Worm (Caenorhabditis elegans) whole organism, L4 larva: Measurements from ENCODE around the gene unc-23.

Experiments used
- aha-1 ChIP-seq: fragments of 150-350 bp; peaks from one replicate; lab custom pipeline; 2014; ENCODE audit warnings: missing biosample characterization, missing genetic modification characterization
- egl-27 ChIP-seq: sonication (generic microtip); optimal IDR thresholded peaks from 3 replicates; lab custom pipeline; 2017; ENCODE audit warnings: missing biosample characterization, missing genetic modification reagents, missing genetic modification characterization
- egl-43 ChIP-seq: fragments of 200-800 bp; sonication (Bioruptor generic); IDR thresholded peaks from 2 replicates; pipeline ENCODE4 v1.3.6; 2022; ENCODE audit warnings: missing genetic modification reagents, missing genetic modification characterization, missing compliant biosample characterization
- lin-1 ChIP-seq: fragments of 200-800 bp; sonication (Bioruptor generic); IDR thresholded peaks from 2 replicates; pipeline ENCODE4 v1.3.6; 2022; ENCODE audit warnings: missing genetic modification reagents, missing genetic modification characterization, missing compliant biosample characterization
- mdt-29 ChIP-seq: fragments of 200-800 bp; sonication (Bioruptor generic); IDR thresholded peaks from 2 replicates; pipeline ENCODE4 v1.3.6; 2022; ENCODE audit warnings: missing genetic modification reagents, missing genetic modification characterization, missing compliant biosample characterization
- mxl-3 ChIP-seq: fragments of 200-800 bp; sonication (Bioruptor generic); optimal IDR thresholded peaks from 2 replicates; lab custom pipeline; 2018; ENCODE audit warnings: mild to moderate bottlenecking, missing genetic modification characterization, missing compliant biosample characterization
- nhr-48 ChIP-seq: sonication (generic microtip); optimal IDR thresholded peaks from 2 replicates; lab custom pipeline; 2016; ENCODE audit warnings: mild to moderate bottlenecking, missing genetic modification characterization, missing compliant biosample characterization
- php-3 ChIP-seq: fragments of 200-800 bp; sonication (Bioruptor generic); IDR thresholded peaks from 2 replicates; pipeline ENCODE4 v1.3.6; 2022; ENCODE audit warnings: missing genetic modification reagents, missing genetic modification characterization, missing compliant biosample characterization

ce11 chrV:8938943-8939342, 2.8 kb downstream of the unc-23 start:
- TF ChIP-seq lin-1 (GFP tag; lab: Robert Waterston, UW) (no peak), egl-43 (no peak), mdt-29 (GFP tag; lab: Robert Waterston, UW) (no peak), nhr-48 (no peak), aha-1 (no peak), egl-27 (no peak), php-3 (GFP tag; lab: Robert Waterston, UW) (no peak), mxl-3 (no peak)
